Fruit fly (Drosophila melanogaster): ENCODE data around the gene ash2.
A peak's percentile ranks its signal among the peaks of the same experiment; 100 is the strongest.

The ash2 gene

DNA sequence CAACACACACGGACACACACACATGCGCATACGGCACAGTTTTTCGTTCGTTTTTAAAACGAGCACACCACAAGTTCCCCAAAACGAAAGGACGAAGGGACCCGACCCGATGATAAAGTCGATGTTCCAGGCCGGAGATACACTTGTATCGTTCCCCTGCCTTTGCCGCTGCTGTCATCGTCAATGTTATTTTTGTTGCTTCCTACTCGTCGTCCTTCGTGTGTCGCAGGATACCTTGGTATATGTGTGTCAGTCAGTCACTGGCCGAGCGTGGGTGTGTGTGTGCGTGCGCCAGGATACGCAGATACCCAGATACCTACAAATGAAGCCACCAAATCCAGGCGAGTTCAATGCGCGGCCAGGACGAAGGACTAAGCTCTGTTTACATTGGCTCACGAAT is 13.1 kb downstream of the ash2 start:
- TF ChIP-seq sob (GFP tag; IDR thresholded peaks at IDR 0.05) (0 out of 2 replicates have a peak, but pooled peaks have one; percentile 16), CG11398 (GFP tag; optimal IDR thresholded peaks at IDR 0.05) (no peak), scrt (GFP tag; optimal IDR thresholded peaks at IDR 0.05) (no peak), Deaf1 (tag; optimal IDR thresholded peaks at IDR 0.05) (peak; percentile 91), Spps (tag; optimal IDR thresholded peaks at IDR 0.05) (no peak), esg (GFP tag; conservative IDR thresholded peaks at IDR 0.05) (no peak), hkb (optimal IDR thresholded peaks at IDR 0.05) (no peak), hkb (GFP tag; IDR thresholded peaks at IDR 0.05) (no peak), CG10543 (GFP tag; optimal IDR thresholded peaks at IDR 0.05) (peak; percentile 5), CG8478 (optimal IDR thresholded peaks at IDR 0.05) (peak; percentile 62), tin (GFP tag; optimal IDR thresholded peaks at IDR 0.05) (no peak), Med (GFP tag) (peak; percentile 40), salm (tag; optimal IDR thresholded peaks at IDR 0.05) (no peak), CG9215 (GFP tag; IDR thresholded peaks at IDR 0.05) (no peak), Mes4 (GFP tag; optimal IDR thresholded peaks at IDR 0.05) (no peak), CG1603 (tag; optimal IDR thresholded peaks at IDR 0.05) (no peak), CG13894 (tag; optimal IDR thresholded peaks at IDR 0.05) (peak; percentile 15), tap (tag; optimal IDR thresholded peaks at IDR 0.05) (no peak), pros (GFP tag; optimal IDR thresholded peaks at IDR 0.05) (no peak), p53 (GFP tag; optimal IDR thresholded peaks at IDR 0.05) (no peak)

DNA sequence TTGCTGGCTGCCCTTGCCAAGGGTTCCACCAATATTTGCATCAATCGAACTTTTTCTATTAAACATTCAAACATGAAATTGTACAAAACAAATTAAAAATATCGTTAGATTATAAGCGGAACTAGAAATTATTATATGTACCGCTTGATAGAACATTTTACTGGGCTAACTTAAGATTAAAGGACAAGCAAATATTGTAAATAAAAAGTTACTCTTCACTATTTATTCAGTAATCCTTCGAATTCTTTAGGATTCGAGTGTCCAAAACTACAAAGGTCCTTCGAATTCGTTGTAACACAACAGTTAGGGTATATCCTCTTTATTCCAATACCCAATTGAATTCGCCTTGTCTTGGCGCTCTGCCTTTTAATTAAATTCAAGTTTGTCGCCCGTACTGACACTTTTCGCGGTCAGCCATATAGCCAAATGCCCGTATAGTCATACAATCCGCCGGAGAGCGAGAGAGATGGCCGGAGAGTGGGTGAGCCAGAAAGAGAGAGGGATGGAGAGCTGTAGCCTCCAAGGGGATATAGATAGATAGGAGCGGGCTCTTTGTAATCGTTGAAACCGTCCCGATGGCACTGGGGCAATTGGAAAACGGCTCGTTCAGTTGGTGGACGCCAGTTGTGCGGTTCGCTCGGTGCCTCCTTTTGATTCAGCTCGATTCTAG is 17.7 kb downstream of the ash2 start:
- peak; percentile 60 for TF ChIP-seq CG2678 (tag; optimal IDR thresholded peaks at IDR 0.05)
- no peak for TF ChIP-seq CG17186 (GFP tag; optimal IDR thresholded peaks at IDR 0.05)
- TF ChIP-seq Nf-YC (tag; optimal IDR thresholded peaks at IDR 0.05), result peak; percentile 35
- peak in 1 of 2 experiments; percentile 17 for TF ChIP-seq dpn (GFP tag; optimal IDR thresholded peaks at IDR 0.05)
- 0 out of 3 replicates have a peak, but pooled peaks have one; percentile 33 for TF ChIP-seq ci (GFP tag; IDR thresholded peaks at IDR 0.05)
- TF ChIP-seq CG11504 (tag; optimal IDR thresholded peaks at IDR 0.05), result peak; percentile 8
- TF ChIP-seq gt (GFP tag; IDR thresholded peaks at IDR 0.05), result no peak
- peak in 1 of 2 experiments; percentile 29 for TF ChIP-seq Hr51 (GFP tag; optimal IDR thresholded peaks at IDR 0.05)
- TF ChIP-seq Ets65A (GFP tag), result peak; percentile 89
- TF ChIP-seq gem (tag; optimal IDR thresholded peaks at IDR 0.05), result peak; percentile 20
- TF ChIP-seq lmd (GFP tag; IDR thresholded peaks at IDR 0.05), result peak; percentile 31; the same call in 1 of the 2 replicates
- TF ChIP-seq chinmo (GFP tag; IDR thresholded peaks at IDR 0.05; ENCODE audit: partially characterized antibody), result 0 out of 4 replicates have a peak, but pooled peaks have one; percentile 29
- no peak for TF ChIP-seq E2f2 (GFP tag; IDR thresholded peaks at IDR 0.05)
- no peak for TF ChIP-seq CG34376 (GFP tag; optimal IDR thresholded peaks at IDR 0.05)
- TF ChIP-seq klu (GFP tag; IDR thresholded peaks at IDR 0.05), result no peak
- TF ChIP-seq CG5180 (GFP tag; optimal IDR thresholded peaks at IDR 0.05), result no peak
- TF ChIP-seq Rfx (GFP tag; IDR thresholded peaks at IDR 0.05), result peak; percentile 38; the same call in 1 of the 2 replicates
- no peak for TF ChIP-seq CG7357 (GFP tag; IDR thresholded peaks at IDR 0.05)
- TF ChIP-seq CG3407 (GFP tag; optimal IDR thresholded peaks at IDR 0.05), result no peak
- TF ChIP-seq org-1 (GFP tag; optimal IDR thresholded peaks at IDR 0.05), result no peak
- 0 out of 2 replicates have a peak, but pooled peaks have one; percentile 10 for TF ChIP-seq sob (GFP tag; IDR thresholded peaks at IDR 0.05)
- peak; percentile 32 for TF ChIP-seq CG7839 (tag; optimal IDR thresholded peaks at IDR 0.05)
- no peak for TF ChIP-seq her (GFP tag; optimal IDR thresholded peaks at IDR 0.05)
- TF ChIP-seq CG10543 (GFP tag; optimal IDR thresholded peaks at IDR 0.05), result peak; percentile 10
- TF ChIP-seq nmo (GFP tag; optimal IDR thresholded peaks at IDR 0.05), result peak; percentile 24
- TF ChIP-seq CG9932 (GFP tag; IDR thresholded peaks at IDR 0.05), result peak; percentile 41
- peak; percentile 30; the same call in 1 of the 3 replicates for TF ChIP-seq dysf (GFP tag; IDR thresholded peaks at IDR 0.05)
- no peak for TF ChIP-seq Six4 (GFP tag; optimal IDR thresholded peaks at IDR 0.05)
- no peak for TF ChIP-seq ac (GFP tag; optimal IDR thresholded peaks at IDR 0.05)
- TF ChIP-seq row (GFP tag; IDR thresholded peaks at IDR 0.05), result 0 out of 3 replicates have a peak, but pooled peaks have one; percentile 13
- peak; percentile 34 for TF ChIP-seq grau (tag; optimal IDR thresholded peaks at IDR 0.05)
- peak; percentile 12 for TF ChIP-seq CG15269 (tag; optimal IDR thresholded peaks at IDR 0.05)
